Fruit fly (Drosophila melanogaster) whole organism, embryonic: Measurements from ENCODE around the gene CG33927.

Experiments
- Abd-B ChIP-seq: fragments of 200-800 bp; sonication (Bioruptor generic); optimal IDR thresholded peaks from 2 replicates; lab custom pipeline; 2018; ENCODE audit warnings: missing biosample characterization, mild to moderate bottlenecking, missing genetic modification characterization, moderate library complexity
- Asciz ChIP-seq: fragments of 200-800 bp; sonication (Bioruptor generic); optimal IDR thresholded peaks from 2 replicates; lab custom pipeline; 2017; ENCODE audit warnings: missing biosample characterization, mild to moderate bottlenecking, missing genetic modification characterization, missing genetic modification reagents
- CG10366 ChIP-seq: fragments of 200-800 bp; sonication (Bioruptor generic); IDR thresholded peaks from 2 replicates; pipeline ENCODE4 v1.3.6; 2022; ENCODE audit warnings: missing biosample characterization, missing genetic modification characterization
- CG10543 ChIP-seq: fragments of 200-800 bp; sonication (Bioruptor generic); optimal IDR thresholded peaks from 3 replicates; lab custom pipeline; 2017; ENCODE audit warnings: missing biosample characterization, mild to moderate bottlenecking, missing genetic modification characterization, moderate library complexity
- CG12391 ChIP-seq: fragments of 200-800 bp; sonication (Bioruptor generic); optimal IDR thresholded peaks from 3 replicates; lab custom pipeline; 2018; ENCODE audit warnings: missing biosample characterization, mild to moderate bottlenecking, missing genetic modification characterization, moderate library complexity
- CG12744 ChIP-seq: fragments of 200-800 bp; sonication (Bioruptor generic); optimal IDR thresholded peaks from 2 replicates; lab custom pipeline; 2016; ENCODE audit warnings: missing biosample characterization, missing genetic modification characterization
- CG13894 ChIP-seq: fragments of 200-800 bp; sonication (Bioruptor generic); optimal IDR thresholded peaks from 3 replicates; lab custom pipeline; 2018; ENCODE audit warnings: missing biosample characterization, mild to moderate bottlenecking, missing genetic modification characterization, moderate library complexity
- CG14441 ChIP-seq: fragments of 200-800 bp; sonication (Bioruptor generic); IDR thresholded peaks from 2 replicates; pipeline ENCODE4 v1.3.6; 2022; ENCODE audit warnings: missing biosample characterization, missing genetic modification characterization
- CG14860 ChIP-seq: fragments of 200-800 bp; sonication (Bioruptor generic); IDR thresholded peaks from 3 replicates; pipeline ENCODE4 v1.3.6; 2022; ENCODE audit warnings: missing biosample characterization, missing genetic modification characterization; ENCODE audit not compliant: partially characterized antibody
- CG16863 ChIP-seq: fragments of 200-800 bp; sonication (Bioruptor generic); optimal IDR thresholded peaks from 3 replicates; lab custom pipeline; 2016; ENCODE audit warnings: missing biosample characterization, missing genetic modification characterization
- CG18011 ChIP-seq: fragments of 200-800 bp; sonication (Bioruptor generic); optimal IDR thresholded peaks from 2 replicates; lab custom pipeline; 2017; ENCODE audit warnings: missing biosample characterization, missing genetic modification characterization, mild to moderate bottlenecking, moderate library complexity, missing genotype
- CG1832 ChIP-seq: fragments of 200-800 bp; sonication (Bioruptor generic); optimal IDR thresholded peaks from 2 replicates; lab custom pipeline; 2017; ENCODE audit warnings: missing biosample characterization, mild to moderate bottlenecking, missing genetic modification characterization, inconsistent platforms
- CG18619 ChIP-seq: fragments of 200-800 bp; sonication (Bioruptor generic); optimal IDR thresholded peaks from 3 replicates; lab custom pipeline; 2017; ENCODE audit warnings: missing biosample characterization, mild to moderate bottlenecking, missing genetic modification characterization
- CG30431 ChIP-seq: fragments of 200-800 bp; sonication (Bioruptor generic); optimal IDR thresholded peaks from 2 replicates; lab custom pipeline; 2017; ENCODE audit warnings: missing biosample characterization, missing genetic modification characterization
- CG34224 ChIP-seq: fragments of 200-800 bp; sonication (Bioruptor generic); IDR thresholded peaks from 3 replicates; pipeline ENCODE4 v1.3.6; 2022; ENCODE audit warnings: missing biosample characterization, missing genetic modification characterization; ENCODE audit not compliant: partially characterized antibody
- CG4730 ChIP-seq: fragments of 200-800 bp; sonication (Bioruptor generic); IDR thresholded peaks from 2 replicates; pipeline ENCODE4 v1.3.6; 2022; ENCODE audit warnings: missing biosample characterization, missing genetic modification characterization
- CG6813 ChIP-seq: fragments of 200-800 bp; sonication (Bioruptor generic); optimal IDR thresholded peaks from 2 replicates; lab custom pipeline; 2017; ENCODE audit warnings: missing biosample characterization, missing genetic modification characterization, mild to moderate bottlenecking, moderate library complexity, missing genetic modification reagents
- CG8944 ChIP-seq: fragments of 200-800 bp; sonication (Bioruptor generic); optimal IDR thresholded peaks from 3 replicates; lab custom pipeline; 2016; ENCODE audit warnings: missing biosample characterization, missing genetic modification characterization
- CHES-1-like ChIP-seq: fragments of 200-800 bp; sonication (Bioruptor generic); optimal IDR thresholded peaks from 2 replicates; lab custom pipeline; 2016; ENCODE audit warnings: missing biosample characterization, missing genetic modification characterization
- D ChIP-seq, 2 experiments: fragments of 200-800 bp in 1 of 2; fragments of >200 bp in 1 of 2; sonication (Bioruptor generic) in 1 of 2; optimal IDR thresholded peaks; 2 replicates in 1 of 2; 3 replicates in 1 of 2; lab custom pipeline; 2017; ENCODE audit warnings: mild to moderate bottlenecking in 1 of 2, missing biosample characterization in 1 of 2, missing genetic modification characterization in 1 of 2, missing genetic modification reagents in 1 of 2
- D19A ChIP-seq: fragments of 200-800 bp; optimal IDR thresholded peaks from 3 replicates; lab custom pipeline; 2019; ENCODE audit warnings: missing biosample characterization, mild to moderate bottlenecking, missing genetic modification characterization, moderate library complexity
- Doc3 ChIP-seq: fragments of 200-800 bp; sonication (Bioruptor generic); IDR thresholded peaks from 3 replicates; pipeline ENCODE4 v1.3.6; 2022; ENCODE audit warnings: missing biosample characterization, missing genetic modification characterization; ENCODE audit not compliant: partially characterized antibody
- Ets97D ChIP-seq: fragments of 200-800 bp; sonication (Bioruptor generic); optimal IDR thresholded peaks from 3 replicates; lab custom pipeline; 2016; ENCODE audit warnings: missing biosample characterization, missing genetic modification characterization
- Fer3 ChIP-seq: fragments of 200-800 bp; sonication (Bioruptor generic); optimal IDR thresholded peaks from 2 replicates; lab custom pipeline; 2018; ENCODE audit warnings: missing biosample characterization, mild to moderate bottlenecking, missing genetic modification characterization, moderate library complexity
- Hand ChIP-seq: fragments of 200-800 bp; sonication (Bioruptor generic); optimal IDR thresholded peaks from 2 replicates; lab custom pipeline; 2017; ENCODE audit warnings: mild to moderate bottlenecking, missing biosample characterization, missing genetic modification reagents, missing genetic modification characterization
- Hmx ChIP-seq: fragments of 200-800 bp; sonication (Bioruptor generic); optimal IDR thresholded peaks from 2 replicates; lab custom pipeline; 2016; ENCODE audit warnings: missing biosample characterization, missing genetic modification characterization
- Kr ChIP-seq: fragments of 200-800 bp; sonication (Bioruptor generic); optimal IDR thresholded peaks from 2 replicates; lab custom pipeline; 2017; ENCODE audit warnings: missing biosample characterization, mild to moderate bottlenecking, missing genetic modification characterization
- MESR4 ChIP-seq: fragments of 200-800 bp; sonication (Bioruptor generic); optimal IDR thresholded peaks from 2 replicates; lab custom pipeline; 2018; ENCODE audit warnings: missing biosample characterization, mild to moderate bottlenecking, missing genetic modification characterization, moderate library complexity
- Nf-YC ChIP-seq: fragments of 200-800 bp; optimal IDR thresholded peaks from 3 replicates; lab custom pipeline; 2019; ENCODE audit warnings: missing biosample characterization, mild to moderate bottlenecking, missing genetic modification characterization, moderate library complexity
- Vsx1 ChIP-seq: fragments of 200-800 bp; sonication (Bioruptor generic); optimal IDR thresholded peaks from 2 replicates; lab custom pipeline; 2017; ENCODE audit warnings: missing biosample characterization, mild to moderate bottlenecking, missing genetic modification characterization, missing genetic modification reagents
- abd-A ChIP-seq: fragments of 200-800 bp; sonication (Bioruptor generic); optimal IDR thresholded peaks from 3 replicates; lab custom pipeline; 2019; ENCODE audit warnings: missing biosample characterization, mild to moderate bottlenecking, missing genetic modification characterization, moderate library complexity
- ase ChIP-seq: fragments of 200-800 bp; sonication (Bioruptor generic); IDR thresholded peaks from 3 replicates; pipeline ENCODE4 v1.3.6; 2022; ENCODE audit warnings: missing biosample characterization, missing genetic modification characterization
- chif ChIP-seq, 2 experiments: fragments of 200-800 bp; sonication (Bioruptor generic); optimal IDR thresholded peaks; 3 replicates each; lab custom pipeline; 2016; ENCODE audit warnings: missing biosample characterization in 2 of 2, missing genetic modification characterization in 2 of 2
- chm ChIP-seq: fragments of 200-800 bp; sonication (Bioruptor generic); IDR thresholded peaks from 2 replicates; pipeline ENCODE4 v1.3.6; 2022; ENCODE audit warnings: missing biosample characterization, missing genetic modification characterization
- dpn ChIP-seq, 2 experiments: fragments of 200-800 bp; sonication (Bioruptor generic); optimal IDR thresholded peaks; 3 replicates each; lab custom pipeline; 2016; ENCODE audit warnings: missing biosample characterization in 2 of 2, missing genetic modification characterization in 2 of 2
- ems ChIP-seq: fragments of 200-800 bp; sonication (Bioruptor generic); optimal IDR thresholded peaks from 3 replicates; lab custom pipeline; 2016; ENCODE audit warnings: missing biosample characterization, missing genetic modification characterization
- fd96Cb ChIP-seq: fragments of 200-800 bp; sonication (Bioruptor generic); optimal IDR thresholded peaks from 2 replicates; lab custom pipeline; 2018; ENCODE audit warnings: missing biosample characterization, mild to moderate bottlenecking, missing genetic modification characterization, moderate library complexity
- gt ChIP-seq: fragments of 200-800 bp; sonication (Bioruptor generic); IDR thresholded peaks from 2 replicates; pipeline ENCODE4 v1.3.6; 2022; ENCODE audit warnings: missing biosample characterization, missing genetic modification characterization
- jigr1 ChIP-seq: fragments of 200-800 bp; sonication (Bioruptor generic); IDR thresholded peaks from 3 replicates; pipeline ENCODE4 v1.3.6; 2022; ENCODE audit warnings: missing biosample characterization, missing genetic modification characterization
- kni ChIP-seq: fragments of 200-800 bp; sonication (Bioruptor generic); optimal IDR thresholded peaks from 3 replicates; lab custom pipeline; 2017; ENCODE audit warnings: mild to moderate bottlenecking, missing biosample characterization, missing genetic modification reagents, missing genetic modification characterization
- lab ChIP-seq: fragments of 200-800 bp; sonication (Bioruptor generic); optimal IDR thresholded peaks from 3 replicates; lab custom pipeline; 2017; ENCODE audit warnings: missing biosample characterization, missing genetic modification characterization, mild to moderate bottlenecking, moderate library complexity, missing genetic modification reagents
- lbe ChIP-seq: fragments of 200-800 bp; sonication (Bioruptor generic); optimal IDR thresholded peaks from 2 replicates; lab custom pipeline; 2016; ENCODE audit warnings: missing biosample characterization, mild to moderate bottlenecking, missing genetic modification characterization
- shn ChIP-seq: fragments of 200-800 bp; sonication (Bioruptor generic); optimal IDR thresholded peaks from 3 replicates; lab custom pipeline; 2016; ENCODE audit warnings: missing biosample characterization, missing genetic modification characterization
- sug ChIP-seq: fragments of 200-800 bp; optimal IDR thresholded peaks from 2 replicates; lab custom pipeline; 2019; ENCODE audit warnings: missing biosample characterization, mild to moderate bottlenecking, missing genetic modification characterization, moderate library complexity
- tgo ChIP-seq: fragments of 200-800 bp; sonication (Bioruptor generic); IDR thresholded peaks from 3 replicates; pipeline ENCODE4 v1.3.6; 2022; ENCODE audit warnings: missing biosample characterization, missing genetic modification characterization
- tin ChIP-seq: fragments of 200-800 bp; sonication (Bioruptor generic); optimal IDR thresholded peaks from 3 replicates; lab custom pipeline; 2016; ENCODE audit warnings: missing biosample characterization, missing genetic modification characterization
- zen2 ChIP-seq: fragments of 200-800 bp; sonication (Bioruptor generic); IDR thresholded peaks from 3 replicates; pipeline ENCODE4 v1.3.6; 2022; ENCODE audit warnings: missing biosample characterization, missing genetic modification characterization; ENCODE audit not compliant: partially characterized antibody

The CG33927 gene

DNA sequence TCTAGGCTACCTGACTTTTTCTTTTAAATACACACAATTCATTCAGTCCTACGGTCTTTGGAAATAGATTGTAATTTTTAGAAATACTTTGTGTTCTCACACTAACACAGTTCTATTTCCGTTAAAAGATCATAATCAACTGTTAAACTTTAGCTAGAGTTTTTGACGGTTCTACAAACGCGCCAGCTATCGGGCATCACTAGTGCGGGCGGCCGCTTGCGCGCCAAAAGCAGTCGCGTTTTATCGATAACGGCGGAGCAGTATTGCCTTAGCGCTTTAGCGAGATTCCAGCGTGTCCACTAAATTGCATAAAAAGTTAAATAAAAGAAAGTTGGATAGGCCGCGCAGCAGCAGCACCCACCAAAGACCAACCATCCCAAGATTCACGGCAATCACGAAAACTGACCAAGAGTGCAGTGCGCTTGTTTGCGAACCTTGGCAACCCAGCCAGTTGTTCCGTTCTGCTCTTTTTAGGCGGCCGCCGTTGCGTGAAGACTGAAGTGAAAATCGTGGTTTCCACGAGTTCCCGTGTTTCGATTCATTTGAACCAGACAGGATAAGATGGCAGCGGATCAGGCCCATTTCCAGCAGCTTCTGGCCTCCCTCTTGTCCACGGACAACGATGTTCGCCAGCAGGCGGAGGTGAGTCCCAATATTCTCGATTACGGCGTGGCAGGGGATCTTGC, 41.1 kb downstream of the CG33927 start, which contains the start of gene Karybeta3 (continued):
- TF ChIP-seq zen2 (GFP tag; lab: Robert Waterston, UW) (no peak; the same call in 2 of the 3 replicates), CHES-1-like (GFP tag; lab: Kevin White, UChicago) (peak; percentile 86), tin (GFP tag; lab: Kevin White, UChicago) (peak; percentile 76), CG6813 (peak; percentile 59), tgo (GFP tag; lab: Robert Waterston, UW) (peak; percentile 71), CG10366 (GFP tag; lab: Robert Waterston, UW) (peak; percentile 68), CG18619 (GFP tag; lab: Kevin White, UChicago) (peak; percentile 49), CG4730 (GFP tag; lab: Robert Waterston, UW) (peak; percentile 57; the same call in 1 of the 2 replicates), sug (peak; percentile 72), lbe (GFP tag; lab: Kevin White, UChicago) (peak; percentile 19), Hmx (no peak), chif (GFP tag; optimal IDR thresholded peaks at IDR 0.05; lab: Kevin White, UChicago) (peak; percentile 56 to 74), CG12744 (peak; percentile 53), shn (GFP tag; lab: Kevin White, UChicago) (peak; percentile 79), CG14860 (GFP tag; lab: Robert Waterston, UW) (peak; percentile 53; the same call in 2 of the 3 replicates), chm (GFP tag; lab: Robert Waterston, UW) (peak; percentile 60; the same call in 1 of the 2 replicates), jigr1 (GFP tag; lab: Robert Waterston, UW) (no peak), Fer3 (tag; lab: Kevin White, UChicago) (peak; percentile 66), CG8944 (GFP tag; lab: Kevin White, UChicago) (peak; percentile 77), gt (no peak), kni (peak; percentile 50), MESR4 (GFP tag; lab: Kevin White, UChicago) (peak; percentile 78), CG13894 (tag; lab: Kevin White, UChicago) (peak; percentile 48), ems (GFP tag; lab: Kevin White, UChicago) (peak; percentile 83), Nf-YC (peak; percentile 54), Ets97D (peak; percentile 96), Asciz (no peak), D19A (tag; lab: Kevin White, UChicago) (peak; percentile 36), CG1832 (GFP tag; lab: Kevin White, UChicago) (no peak), Vsx1 (GFP tag; lab: Kevin White, UChicago) (no peak), dpn (GFP tag; optimal IDR thresholded peaks at IDR 0.05; lab: Kevin White, UChicago) (peak; percentile 64 to 83), abd-A (tag; lab: Kevin White, UChicago) (no peak), Doc3 (GFP tag; lab: Robert Waterston, UW) (peak; percentile 61; the same call in 2 of the 3 replicates), fd96Cb (peak; percentile 28), CG18011 (GFP tag; lab: Kevin White, UChicago) (peak; percentile 78), CG12391 (peak; percentile 75), CG34224 (peak; percentile 45; the same call in 2 of the 3 replicates), CG14441 (GFP tag; lab: Robert Waterston, UW) (peak; percentile 77), ase (GFP tag; lab: Robert Waterston, UW) (peak; percentile 68; the same call in 1 of the 3 replicates), Kr (GFP tag; lab: Kevin White, UChicago) (no peak), Hand (GFP tag; lab: Kevin White, UChicago) (no peak), CG30431 (GFP tag; lab: Kevin White, UChicago) (peak; percentile 30), Abd-B (GFP tag; lab: Kevin White, UChicago) (no peak), lab (no peak), CG10543 (GFP tag; lab: Kevin White, UChicago) (peak; percentile 76), CG16863 (GFP tag; lab: Kevin White, UChicago) (peak; percentile 82), D (optimal IDR thresholded peaks at IDR 0.05; lab: Kevin White, UChicago) (no peak), D (GFP tag; optimal IDR thresholded peaks at IDR 0.05; lab: Kevin White, UChicago) (peak; percentile 50)
